Worm (Caenorhabditis elegans): ENCODE measurements around the gene B0513.90.

The B0513.90 gene

DNA sequence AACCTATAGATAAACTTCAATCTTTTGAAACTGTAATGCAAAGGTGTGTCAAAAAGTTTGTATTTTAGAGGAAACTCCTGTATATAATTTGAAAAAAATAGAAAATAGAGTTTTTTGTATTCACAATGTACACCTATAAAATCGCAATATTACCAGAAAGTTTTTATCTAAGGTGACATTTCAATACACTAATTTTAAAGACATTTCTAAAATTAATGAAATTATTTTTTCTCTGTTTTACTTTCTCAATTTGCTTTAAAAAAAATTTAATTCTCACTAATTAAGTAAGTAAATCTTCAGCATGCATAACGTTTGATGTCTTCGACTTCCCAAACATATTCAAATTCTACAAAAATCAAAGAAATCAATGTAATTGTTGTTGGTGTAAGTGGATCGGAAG lies 39.3 kb upstream of the B0513.90 start, which contains the start of gene rga-5:
Gene rga-5, plus strand, starts transcription at position 301 of the 400 bp plus-strand sequence.
- TF ChIP-seq unc-39 (tag; optimal IDR thresholded peaks at IDR 0.05), result no peak
- TF ChIP-seq nhr-12 (tag; optimal IDR thresholded peaks at IDR 0.05), result no peak
- TF ChIP-seq egl-27 (tag; optimal IDR thresholded peaks at IDR 0.05), result no peak
- TF ChIP-seq mdl-1 (tag; optimal IDR thresholded peaks at IDR 0.05), result no peak
- TF ChIP-seq snpc-4 (tag; optimal IDR thresholded peaks at IDR 0.05), result no peak
- TF ChIP-seq elt-1 (tag; optimal IDR thresholded peaks at IDR 0.05), result no peak
- TF ChIP-seq zag-1 (tag; optimal IDR thresholded peaks at IDR 0.05), result no peak
- no peak for TF ChIP-seq ZK546.5 (tag; optimal IDR thresholded peaks at IDR 0.05)
- no peak for TF ChIP-seq lin-15B (tag; optimal IDR thresholded peaks at IDR 0.05)

DNA sequence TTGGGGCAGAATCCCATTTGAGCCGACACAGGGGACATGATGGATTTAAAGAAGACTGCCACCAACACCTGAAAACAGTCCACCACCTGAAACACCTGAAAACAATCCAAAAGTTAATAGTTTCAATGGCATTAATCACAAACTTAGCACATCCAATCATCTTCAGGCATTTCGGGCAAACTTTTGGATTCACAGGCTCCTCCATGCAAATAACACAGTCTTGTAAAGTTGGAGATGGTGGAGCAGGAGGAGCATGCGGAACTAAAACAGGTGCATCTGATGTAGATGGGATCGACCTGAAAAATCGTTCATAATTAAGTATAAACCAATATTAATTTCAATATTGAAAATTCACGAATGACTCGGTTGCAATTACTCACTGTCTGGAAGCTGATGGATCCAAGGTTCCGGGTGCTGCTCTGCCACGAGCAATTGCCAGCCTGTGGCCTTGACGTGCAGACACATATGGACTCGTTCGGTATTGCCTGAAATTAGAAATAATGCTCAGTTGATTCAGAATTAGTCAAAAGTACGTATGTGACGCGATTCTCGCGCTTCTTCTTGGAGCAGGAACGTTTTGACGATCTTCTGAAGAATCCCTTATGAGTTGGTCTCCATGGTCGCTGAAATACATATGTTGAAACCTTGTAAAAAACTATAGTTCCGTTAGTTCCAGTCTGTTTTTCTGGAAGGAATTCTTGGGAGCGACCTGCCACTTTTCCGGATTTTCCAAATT lies 32.3 kb upstream of the B0513.90 start:
- TF ChIP-seq skn-1 (tag; optimal IDR thresholded peaks at IDR 0.05) (no peak), egl-5 (tag; optimal IDR thresholded peaks at IDR 0.05) (no peak), pqm-1 (tag; optimal IDR thresholded peaks at IDR 0.05) (no peak), ceh-16 (tag; optimal IDR thresholded peaks at IDR 0.05) (no peak), ceh-82 (tag; optimal IDR thresholded peaks at IDR 0.05) (no peak), mdl-1 (tag; optimal IDR thresholded peaks at IDR 0.05) (no peak), unc-39 (tag; optimal IDR thresholded peaks at IDR 0.05) (no peak), eor-1 (tag; optimal IDR thresholded peaks at IDR 0.05) (no peak), lsy-12 (tag; optimal IDR thresholded peaks at IDR 0.05) (no peak), ceh-9 (tag; optimal IDR thresholded peaks at IDR 0.05) (no peak), nhr-12 (tag; optimal IDR thresholded peaks at IDR 0.05) (no peak), lin-15B (tag; optimal IDR thresholded peaks at IDR 0.05) (no peak)

DNA sequence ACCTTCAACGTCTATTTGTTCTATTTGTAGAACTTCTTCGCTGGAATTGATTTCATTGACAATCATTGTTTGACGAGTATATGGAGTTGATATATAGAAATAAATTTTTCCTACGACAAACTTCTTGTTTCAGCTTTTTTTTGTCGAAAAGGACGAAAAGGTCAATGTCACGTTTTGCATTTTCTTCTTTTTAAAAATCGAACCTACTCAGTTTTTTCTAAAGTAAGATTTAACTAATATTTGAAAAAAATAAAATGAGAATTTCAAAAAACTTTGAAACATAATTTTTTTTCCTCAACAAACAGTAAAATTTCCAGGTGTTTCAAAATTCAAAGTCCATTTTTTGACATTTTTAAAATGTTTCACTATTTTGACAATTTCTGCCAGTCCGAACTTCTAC lies 30.6 kb upstream of the B0513.90 start, which contains the start of gene H08M01.1:
Gene H08M01.1, minus strand, starts transcription at position 101 of the 400 bp plus-strand sequence.
- TF ChIP-seq ZK546.5 (tag; optimal IDR thresholded peaks at IDR 0.05) (no peak), nhr-77 (tag; optimal IDR thresholded peaks at IDR 0.05) (no peak), nhr-12 (tag; optimal IDR thresholded peaks at IDR 0.05) (no peak), jun-1 (tag; optimal IDR thresholded peaks at IDR 0.05) (no peak), mml-1 (tag; optimal IDR thresholded peaks at IDR 0.05) (no peak), tbx-2 (tag; optimal IDR thresholded peaks at IDR 0.05) (no peak), ceh-28 (tag; optimal IDR thresholded peaks at IDR 0.05) (no peak), nhr-11 (tag; optimal IDR thresholded peaks at IDR 0.05) (no peak), ztf-4 (tag; optimal IDR thresholded peaks at IDR 0.05) (no peak), lsy-12 (tag; optimal IDR thresholded peaks at IDR 0.05) (no peak), nhr-237 (tag; optimal IDR thresholded peaks at IDR 0.05) (no peak), egl-27 (tag; optimal IDR thresholded peaks at IDR 0.05) (no peak), skn-1 (tag; optimal IDR thresholded peaks at IDR 0.05) (no peak)

DNA sequence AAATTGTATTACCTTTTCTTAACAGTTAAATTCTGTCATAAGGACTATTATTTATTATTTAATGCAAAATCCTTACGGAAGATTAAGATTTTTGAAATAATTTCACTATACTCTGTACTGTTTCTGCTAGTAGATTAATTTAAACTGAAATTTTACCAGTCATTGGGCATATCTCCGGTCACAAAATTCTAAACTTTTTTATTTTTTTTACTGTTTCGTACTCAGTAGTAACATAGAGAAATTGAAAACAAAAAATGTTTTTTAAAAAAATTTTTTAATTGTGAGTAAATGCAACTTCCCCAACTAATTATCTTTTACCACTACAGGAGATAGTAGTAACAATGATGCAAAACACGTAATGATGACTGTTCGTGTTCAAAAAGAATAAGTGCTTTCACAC lies 28.6 kb upstream of the B0513.90 start:
- no peak for TF ChIP-seq mml-1 (tag; optimal IDR thresholded peaks at IDR 0.05)
- TF ChIP-seq fkh-10 (GFP tag; optimal IDR thresholded peaks at IDR 0.05), result no peak
- no peak for TF ChIP-seq elt-2 (tag; optimal IDR thresholded peaks at IDR 0.05)
- no peak for TF ChIP-seq ama-1 (optimal IDR thresholded peaks at IDR 0.05)
- TF ChIP-seq nhr-77 (tag; optimal IDR thresholded peaks at IDR 0.05), result no peak
- TF ChIP-seq eor-1 (tag; optimal IDR thresholded peaks at IDR 0.05), result no peak
- no peak for TF ChIP-seq hmg-11 (tag; optimal IDR thresholded peaks at IDR 0.05)
- no peak for TF ChIP-seq daf-12 (tag; optimal IDR thresholded peaks at IDR 0.05)
- TF ChIP-seq egl-27 (tag; optimal IDR thresholded peaks at IDR 0.05), result no peak
- no peak for TF ChIP-seq nhr-12 (tag; optimal IDR thresholded peaks at IDR 0.05)
- no peak for TF ChIP-seq ceh-82 (tag; optimal IDR thresholded peaks at IDR 0.05)
- TF ChIP-seq ztf-4 (tag; optimal IDR thresholded peaks at IDR 0.05), result no peak
- TF ChIP-seq ceh-28 (tag; optimal IDR thresholded peaks at IDR 0.05), result no peak
- no peak for TF ChIP-seq skn-1 (tag; optimal IDR thresholded peaks at IDR 0.05)
- TF ChIP-seq elt-1 (tag; optimal IDR thresholded peaks at IDR 0.05), result no peak
- no peak for TF ChIP-seq nhr-25 (tag; optimal IDR thresholded peaks at IDR 0.05)
- no peak for TF ChIP-seq fos-1 (tag; optimal IDR thresholded peaks at IDR 0.05)
- TF ChIP-seq nhr-67 (tag; optimal IDR thresholded peaks at IDR 0.05), result no peak
- no peak for TF ChIP-seq nhr-23 (tag; optimal IDR thresholded peaks at IDR 0.05)

DNA sequence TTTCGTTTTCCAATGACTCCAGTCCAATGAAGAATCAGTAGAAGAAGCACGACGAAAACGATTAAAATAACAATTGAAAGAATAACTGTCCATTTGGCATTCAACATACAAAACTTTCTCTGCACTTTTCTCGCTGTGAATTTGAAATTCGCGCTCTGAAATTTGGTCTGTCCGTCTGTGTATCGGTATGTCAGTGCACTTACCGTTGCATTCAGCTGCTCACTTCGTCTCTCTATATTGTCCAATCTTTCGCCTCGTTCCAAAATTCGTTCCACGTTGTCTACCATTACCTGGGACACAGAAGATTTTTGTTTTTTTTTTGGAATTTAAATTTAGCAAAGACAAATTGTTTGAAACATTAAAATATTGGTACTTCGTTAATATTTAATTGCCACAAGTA lies 6.4 kb upstream of the B0513.90 start:
- TF ChIP-seq mml-1 (tag; optimal IDR thresholded peaks at IDR 0.05), result no peak
- no peak for TF ChIP-seq eor-1 (tag; optimal IDR thresholded peaks at IDR 0.05)
- no peak for TF ChIP-seq ztf-11 (tag; optimal IDR thresholded peaks at IDR 0.05)
- TF ChIP-seq aly-2 (tag; optimal IDR thresholded peaks at IDR 0.05), result no peak
